Fruit fly (Drosophila melanogaster): Measurements from ENCODE around the gene CG32249.

DNA sequence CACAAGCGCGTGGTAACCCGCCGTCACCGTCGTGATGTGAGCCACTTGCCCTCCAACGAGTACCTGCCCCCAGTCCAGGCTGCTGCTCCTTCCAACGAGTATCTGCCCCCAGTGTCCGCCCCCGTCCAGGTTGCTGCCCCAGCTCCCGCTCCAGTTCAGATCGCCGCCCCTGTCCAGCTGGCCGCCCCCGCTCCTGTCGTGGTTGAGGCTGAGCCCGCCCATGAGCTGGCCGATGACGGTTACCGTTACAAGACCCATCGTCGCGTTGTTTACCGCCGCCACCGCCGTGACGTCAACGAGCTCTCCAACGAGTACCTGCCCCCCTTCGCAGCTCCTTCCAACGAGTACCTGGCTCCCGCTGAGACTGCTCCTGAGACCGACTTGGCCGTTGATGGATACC, 11.0 kb downstream of the CG32249 start:
- TF ChIP-seq cwo (GFP tag; optimal IDR thresholded peaks at IDR 0.05) (no peak), Bgb (GFP tag; IDR thresholded peaks at IDR 0.05; ENCODE audit: partially characterized antibody) (no peak), CG15011 (GFP tag; optimal IDR thresholded peaks at IDR 0.05) (no peak), Ets97D (GFP tag; optimal IDR thresholded peaks at IDR 0.05) (no peak), Bdp1 (GFP tag; optimal IDR thresholded peaks at IDR 0.05) (no peak), Lhr (GFP tag; optimal IDR thresholded peaks at IDR 0.05) (no peak), ftz-f1 (GFP tag; optimal IDR thresholded peaks at IDR 0.05) (no peak), HmgZ (tag; optimal IDR thresholded peaks at IDR 0.05) (no peak), usp (GFP tag; optimal IDR thresholded peaks at IDR 0.05) (no peak), chinmo (GFP tag; IDR thresholded peaks at IDR 0.05; ENCODE audit: partially characterized antibody) (no peak), PHDP (tag; optimal IDR thresholded peaks at IDR 0.05) (no peak), phol (tag; optimal IDR thresholded peaks at IDR 0.05) (no peak)
